Fruit fly (Drosophila melanogaster): ENCODE measurements around the gene alpha-Est5.

alpha-Est5 gene

dm6 chr3R:7504989-7505761 is 31.0 kb downstream of the alpha-Est5 start, which contains the start of gene alpha-Est9 (continued):
- no peak for TF ChIP-seq Ets97D (GFP tag; optimal IDR thresholded peaks at IDR 0.05)
- no peak for TF ChIP-seq CG2712 (tag; optimal IDR thresholded peaks at IDR 0.05)
- TF ChIP-seq CG1233 (GFP tag; optimal IDR thresholded peaks at IDR 0.05), result no peak
- TF ChIP-seq kah (GFP tag; optimal IDR thresholded peaks at IDR 0.05), result no peak
- no peak for TF ChIP-seq dimm (GFP tag; IDR thresholded peaks at IDR 0.05)
- TF ChIP-seq maf-S (GFP tag; optimal IDR thresholded peaks at IDR 0.05), result no peak
- TF ChIP-seq CG7556 (GFP tag; optimal IDR thresholded peaks at IDR 0.05), result no peak
- peak; percentile 11 for TF ChIP-seq sqz (GFP tag; optimal IDR thresholded peaks at IDR 0.05)
- no peak for TF ChIP-seq fd102C (GFP tag; optimal IDR thresholded peaks at IDR 0.05)
- TF ChIP-seq Sry-δ (GFP tag; optimal IDR thresholded peaks at IDR 0.05), result no peak
- no peak for TF ChIP-seq CG12942 (GFP tag; optimal IDR thresholded peaks at IDR 0.05)
- peak; percentile 8 for TF ChIP-seq CG13296 (GFP tag; optimal IDR thresholded peaks at IDR 0.05)
- no peak for TF ChIP-seq CG2116 (GFP tag; optimal IDR thresholded peaks at IDR 0.05)
- no peak for TF ChIP-seq CG10267 (tag; optimal IDR thresholded peaks at IDR 0.05)
- no peak for TF ChIP-seq Dek (tag; optimal IDR thresholded peaks at IDR 0.05)
- no peak for TF ChIP-seq CG10979 (tag; optimal IDR thresholded peaks at IDR 0.05)
- no peak for TF ChIP-seq tll (GFP tag; optimal IDR thresholded peaks at IDR 0.05)
- TF ChIP-seq CG15011 (GFP tag; optimal IDR thresholded peaks at IDR 0.05), result no peak
- no peak for TF ChIP-seq pb (GFP tag; optimal IDR thresholded peaks at IDR 0.05)
- TF ChIP-seq Deaf1 (tag; optimal IDR thresholded peaks at IDR 0.05), result peak; percentile 69
- peak; percentile 87 for TF ChIP-seq Med (GFP tag)
- TF ChIP-seq Sry-β (GFP tag; optimal IDR thresholded peaks at IDR 0.05), result no peak
- no peak for TF ChIP-seq CG10274 (GFP tag; optimal IDR thresholded peaks at IDR 0.05)
- no peak for TF ChIP-seq CG15479 (GFP tag; optimal IDR thresholded peaks at IDR 0.05)
- no peak for TF ChIP-seq CG34422 (GFP tag; IDR thresholded peaks at IDR 0.05)
- TF ChIP-seq org-1 (GFP tag; optimal IDR thresholded peaks at IDR 0.05), result no peak
- peak; percentile 11 for TF ChIP-seq HmgZ (tag; optimal IDR thresholded peaks at IDR 0.05)
- TF ChIP-seq gsb-n (tag; optimal IDR thresholded peaks at IDR 0.05), result no peak
- TF ChIP-seq Mrtf (GFP tag; IDR thresholded peaks at IDR 0.05), result no peak
- TF ChIP-seq croc (GFP tag; conservative IDR thresholded peaks at IDR 0.05), result no peak
- no peak for TF ChIP-seq ems (GFP tag; optimal IDR thresholded peaks at IDR 0.05)
- no peak for TF ChIP-seq Sox100B (GFP tag; optimal IDR thresholded peaks at IDR 0.05)
- TF ChIP-seq ash1 (GFP tag; optimal IDR thresholded peaks at IDR 0.05), result no peak
- no peak for TF ChIP-seq peb (GFP tag; IDR thresholded peaks at IDR 0.05)
- TF ChIP-seq ERR (GFP tag; optimal IDR thresholded peaks at IDR 0.05), result no peak
- no peak for TF ChIP-seq CG17802 (tag; optimal IDR thresholded peaks at IDR 0.05)
- TF ChIP-seq ftz-f1 (GFP tag; optimal IDR thresholded peaks at IDR 0.05), result peak; percentile 68
- no peak for TF ChIP-seq Dfd (GFP tag; optimal IDR thresholded peaks at IDR 0.05)
- peak; percentile 96 for TF ChIP-seq exex (tag; optimal IDR thresholded peaks at IDR 0.05)
- no peak for TF ChIP-seq CG12236 (GFP tag; optimal IDR thresholded peaks at IDR 0.05)
- no peak for TF ChIP-seq CG12391 (tag; optimal IDR thresholded peaks at IDR 0.05)
- TF ChIP-seq CG17328 (GFP tag; IDR thresholded peaks at IDR 0.05), result no peak
- TF ChIP-seq CG1792 (GFP tag; optimal IDR thresholded peaks at IDR 0.05), result no peak
- peak; percentile 45; the same call in 1 of the 2 replicates for TF ChIP-seq NFAT (GFP tag; IDR thresholded peaks at IDR 0.05)
- no peak for TF ChIP-seq nmo (GFP tag; optimal IDR thresholded peaks at IDR 0.05)
- TF ChIP-seq CG8290 (GFP tag; optimal IDR thresholded peaks at IDR 0.05), result no peak
- TF ChIP-seq CG8290 (tag; optimal IDR thresholded peaks at IDR 0.05), result peak in 1 of 2 experiments; percentile 74
- TF ChIP-seq CG18476 (GFP tag; optimal IDR thresholded peaks at IDR 0.05), result no peak
- no peak for TF ChIP-seq sima (GFP tag; optimal IDR thresholded peaks at IDR 0.05)
- no peak for TF ChIP-seq ATbp (GFP tag; optimal IDR thresholded peaks at IDR 0.05)
